Fruit fly (Drosophila melanogaster): ENCODE data around the gene CG34300.
A peak's percentile ranks its signal among the peaks of the same experiment; 100 is the strongest.

- TF ChIP-seq rn (GFP tag; IDR thresholded peaks at IDR 0.05) (no peak), CG4496 (GFP tag; IDR thresholded peaks at IDR 0.05) (0 out of 3 replicates have a peak, but pooled peaks have one; percentile 11), D1 (tag; optimal IDR thresholded peaks at IDR 0.05) (no peak), fd96Ca (GFP tag; IDR thresholded peaks at IDR 0.05) (no peak), CG9948 (tag; optimal IDR thresholded peaks at IDR 0.05) (no peak), Ets98B (GFP tag; IDR thresholded peaks at IDR 0.05) (no peak), Pif1A (GFP tag; optimal IDR thresholded peaks at IDR 0.05) (no peak), EcR (GFP tag; optimal IDR thresholded peaks at IDR 0.05) (peak; percentile 43), CG15710 (tag; optimal IDR thresholded peaks at IDR 0.05) (no peak)
Measured at dm6 chr3R:30345466-30345865, 39.0 kb upstream of the CG34300 start.
